Worm (Caenorhabditis elegans) whole organism, late embryonic: ENCODE data around the gene C15F1.8.
"Not testable (repeated sequence)": the region's sequence is repeated elsewhere in the genome, so short reads cannot be mapped to it uniquely, and the experiment has no call there.

ENCODE experiments used
- C08G9.2 ChIP-seq: sonication (generic microtip); optimal IDR thresholded peaks from 2 replicates; lab custom pipeline; 2016; ENCODE audit warnings: mild to moderate bottlenecking, missing genetic modification characterization, moderate library complexity, missing compliant biosample characterization
- ceh-22 ChIP-seq: sonication (generic microtip); optimal IDR thresholded peaks from 2 replicates; lab custom pipeline; 2017; ENCODE audit warnings: missing biosample characterization, missing genetic modification characterization
- hlh-15 ChIP-seq: sonication (generic microtip); optimal IDR thresholded peaks from 2 replicates; lab custom pipeline; 2016; ENCODE audit warnings: missing genetic modification characterization, missing compliant biosample characterization
- mec-3 ChIP-seq: sonication (generic microtip); optimal IDR thresholded peaks from 2 replicates; lab custom pipeline; 2016; ENCODE audit warnings: borderline replicate concordance, missing genetic modification characterization, missing compliant biosample characterization
- pha-4 ChIP-seq: fragments of 150-350 bp; optimal IDR thresholded peaks from 2 replicates; lab custom pipeline; 2018; ENCODE audit warnings: missing biosample characterization, missing genetic modification reagents, missing genetic modification characterization

DNA sequence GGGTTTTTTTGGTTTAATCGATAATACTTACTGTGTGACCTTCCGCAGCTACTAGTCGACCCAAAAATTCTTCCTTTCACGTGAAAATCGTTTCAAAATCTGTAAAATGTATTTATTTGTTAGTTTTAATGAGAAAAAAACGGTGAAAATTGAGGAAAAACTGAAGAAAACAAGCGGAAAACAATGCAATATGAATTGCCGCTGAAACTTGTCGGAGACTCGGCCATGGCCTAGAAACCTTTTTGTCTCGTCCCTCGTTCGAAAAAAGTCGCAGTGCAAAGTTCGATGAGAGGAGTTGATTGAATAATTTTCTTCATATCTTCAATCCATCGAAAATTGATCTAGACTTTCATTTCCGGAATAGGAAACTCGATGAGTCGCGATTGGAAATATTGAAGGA is at the start of gene C15F1.8:
- TF ChIP-seq pha-4, C08G9.2, ceh-22, hlh-15, mec-3 (tag; lab: Kevin White, UChicago): not testable (repeated sequence)
